Worm (Caenorhabditis elegans): Measurements from ENCODE around the gene srd-11.

DNA sequence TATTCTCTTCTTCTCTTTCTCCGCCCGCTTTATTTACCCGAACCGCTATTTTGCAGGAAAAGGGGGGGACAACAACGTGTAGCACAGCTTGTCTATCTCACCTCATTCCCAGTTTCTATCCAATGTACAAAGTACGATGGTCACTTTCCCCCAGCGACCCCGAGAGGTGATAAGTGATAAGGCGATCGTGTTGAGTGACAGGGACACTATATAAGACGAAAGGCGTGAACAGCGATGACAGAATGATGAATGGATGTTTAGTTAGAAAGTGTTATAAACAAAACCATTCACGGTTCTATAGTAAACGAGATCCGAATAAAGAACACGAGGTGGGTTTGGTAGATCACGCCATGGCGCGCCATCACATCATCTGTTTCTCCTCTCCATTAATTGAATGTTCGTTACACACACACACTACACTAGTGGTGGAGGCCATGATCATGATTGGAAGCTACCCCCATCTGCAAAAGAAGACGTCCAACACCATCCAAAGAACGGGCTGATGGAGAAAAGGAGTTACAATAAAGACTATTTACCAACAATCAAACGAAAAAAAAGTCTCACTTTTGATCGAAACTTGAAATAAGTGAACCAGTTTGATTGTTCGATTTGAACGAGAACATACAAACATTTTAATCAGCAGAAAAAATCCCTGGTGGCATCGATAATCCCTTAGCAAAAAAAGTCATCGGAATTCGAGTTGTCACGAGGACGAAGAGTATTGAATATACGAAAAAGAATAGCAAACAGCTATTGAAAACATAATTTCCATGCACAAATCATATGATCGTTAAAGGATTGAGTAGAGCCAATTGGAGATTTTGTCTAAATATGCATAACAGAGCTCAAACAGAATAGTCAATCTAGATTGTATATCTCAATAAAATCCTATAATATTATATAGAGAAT, 36.9 kb upstream of the srd-11 start:
- TF ChIP-seq nhr-28 (tag; optimal IDR thresholded peaks at IDR 0.05): peak; percentile 45
- TF ChIP-seq unc-39 (tag; optimal IDR thresholded peaks at IDR 0.05): no peak
- peak; percentile 94 for TF ChIP-seq nhr-23 (tag; optimal IDR thresholded peaks at IDR 0.05)
- TF ChIP-seq jun-1 (tag; optimal IDR thresholded peaks at IDR 0.05): peak; percentile 52
- peak; percentile 23 for TF ChIP-seq R02D3.7 (tag; optimal IDR thresholded peaks at IDR 0.05)
- TF ChIP-seq nhr-76 (tag; optimal IDR thresholded peaks at IDR 0.05): no peak

All from whole organism, L3 larva.